Worm (Caenorhabditis elegans): Measurements from ENCODE around the gene F16B12.1.
A peak's percentile ranks its signal among the peaks of the same experiment; 100 is the strongest.

The F16B12.1 gene

DNA sequence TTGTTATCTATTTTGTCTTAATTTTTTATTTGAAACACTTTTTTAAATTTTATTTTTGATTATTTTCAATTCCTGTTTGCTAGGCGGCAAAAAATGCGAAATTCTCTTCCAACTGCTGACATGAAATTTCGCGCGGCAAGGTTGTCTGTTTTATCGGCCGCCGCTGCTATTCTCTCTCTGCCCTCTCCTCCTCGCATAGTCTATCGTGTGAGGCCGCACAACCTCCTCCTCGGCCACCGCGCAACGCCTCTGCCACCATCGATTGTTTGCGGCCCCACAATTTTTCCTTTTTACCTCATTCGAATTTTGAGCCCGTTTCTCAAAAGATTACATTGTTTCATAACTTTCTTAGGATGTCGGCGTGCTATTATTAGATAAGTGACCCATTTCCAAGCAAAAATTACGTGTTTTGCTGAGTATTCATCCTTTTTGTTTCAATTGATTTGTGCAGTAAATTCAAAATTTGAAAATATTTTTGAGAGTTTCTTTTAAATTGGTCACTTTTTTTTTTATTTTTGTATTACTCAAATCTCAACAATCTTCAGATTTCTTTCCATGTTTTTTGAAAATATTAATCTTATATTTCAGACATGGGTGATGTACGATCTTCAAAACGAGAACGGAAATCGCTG is 42.1 kb downstream of the F16B12.1 start, which contains the start of gene F28H6.4:
Gene F28H6.4, plus strand, starts transcription at position 582 of the 632 bp plus-strand sequence.
- TF ChIP-seq fkh-10 (GFP tag; optimal IDR thresholded peaks at IDR 0.05): no peak
- TF ChIP-seq F37D6.2 (tag; optimal IDR thresholded peaks at IDR 0.05): no peak
- TF ChIP-seq nhr-102 (tag; optimal IDR thresholded peaks at IDR 0.05): no peak
- TF ChIP-seq ceh-62 (tag; optimal IDR thresholded peaks at IDR 0.05): no peak
- no peak for TF ChIP-seq dmd-6 (GFP tag; IDR thresholded peaks at IDR 0.05)
- no peak for TF ChIP-seq sdz-12 (GFP tag; optimal IDR thresholded peaks at IDR 0.05)
- no peak for TF ChIP-seq zip-11 (GFP tag; IDR thresholded peaks at IDR 0.05)
- TF ChIP-seq nhr-42 (GFP tag; IDR thresholded peaks at IDR 0.05): no peak
- no peak for TF ChIP-seq egl-43 (GFP tag; IDR thresholded peaks at IDR 0.05)
- TF ChIP-seq zfp-3 (GFP tag; conservative IDR thresholded peaks at IDR 0.05): no peak
- no peak for TF ChIP-seq unc-62 (GFP tag; optimal IDR thresholded peaks at IDR 0.05 in 1 of 2)
- no peak for TF ChIP-seq unc-62 (tag; optimal IDR thresholded peaks at IDR 0.05)
- TF ChIP-seq nhr-6 (tag; optimal IDR thresholded peaks at IDR 0.05): peak; percentile 4
- no peak for TF ChIP-seq nhr-10 (tag; optimal IDR thresholded peaks at IDR 0.05)
- no peak for TF ChIP-seq lsy-2 (tag; optimal IDR thresholded peaks at IDR 0.05)
- TF ChIP-seq madf-5 (GFP tag; IDR thresholded peaks at IDR 0.05): no peak
- no peak for TF ChIP-seq nhr-48 (tag; optimal IDR thresholded peaks at IDR 0.05)
- TF ChIP-seq Y48G9A.11 (GFP tag; IDR thresholded peaks at IDR 0.05): no peak
- TF ChIP-seq tag-97 (GFP tag; IDR thresholded peaks at IDR 0.05): no peak
- TF ChIP-seq hif-1 (tag; optimal IDR thresholded peaks at IDR 0.05): no peak
- TF ChIP-seq F44E2.7 (GFP tag; IDR thresholded peaks at IDR 0.05): no peak
- TF ChIP-seq ceh-82 (tag; optimal IDR thresholded peaks at IDR 0.05): no peak
- TF ChIP-seq unc-130 (GFP tag; optimal IDR thresholded peaks at IDR 0.05): no peak
- no peak for TF ChIP-seq daf-16 (GFP tag; optimal IDR thresholded peaks at IDR 0.05)
- TF ChIP-seq daf-16 (tag; optimal IDR thresholded peaks at IDR 0.05): peak; percentile 16
- TF ChIP-seq attf-4 (tag; optimal IDR thresholded peaks at IDR 0.05): no peak
- TF ChIP-seq ZK546.5 (tag; optimal IDR thresholded peaks at IDR 0.05): no peak
- TF ChIP-seq php-3 (GFP tag; IDR thresholded peaks at IDR 0.05): no peak
- TF ChIP-seq Y105C5A.15 (GFP tag; IDR thresholded peaks at IDR 0.05): no peak
- TF ChIP-seq F26F4.8 (GFP tag; conservative IDR thresholded peaks at IDR 0.05): no peak
- no peak for TF ChIP-seq nhr-237 (tag; optimal IDR thresholded peaks at IDR 0.05)
- no peak for TF ChIP-seq tra-1 (GFP tag; IDR thresholded peaks at IDR 0.05)
- TF ChIP-seq aha-1 (tag): no peak
- no peak for TF ChIP-seq Y5F2A.4 (GFP tag; optimal IDR thresholded peaks at IDR 0.05)
- no peak for TF ChIP-seq lir-3 (tag; optimal IDR thresholded peaks at IDR 0.05)
- TF ChIP-seq D1046.2 (GFP tag; IDR thresholded peaks at IDR 0.05): no peak
- TF ChIP-seq hlh-11 (tag; optimal IDR thresholded peaks at IDR 0.05): peak; percentile 51
- no peak for TF ChIP-seq dmd-9 (GFP tag; IDR thresholded peaks at IDR 0.05)
- TF ChIP-seq ZK337.2 (GFP tag; IDR thresholded peaks at IDR 0.05): no peak
- TF ChIP-seq ceh-32 (tag; optimal IDR thresholded peaks at IDR 0.05; ENCODE audit: poor library complexity): no peak
- no peak for TF ChIP-seq F49E8.2 (tag; optimal IDR thresholded peaks at IDR 0.05; ENCODE audit: borderline replicate concordance)
- peak; percentile 29 for TF ChIP-seq hlh-30 (tag; optimal IDR thresholded peaks at IDR 0.05; ENCODE audit: insufficient read depth)
- TF ChIP-seq rbr-2 (tag; optimal IDR thresholded peaks at IDR 0.05): peak; percentile 4
- TF ChIP-seq skn-1 (tag; optimal IDR thresholded peaks at IDR 0.05): no peak
- TF ChIP-seq mes-2 (tag; optimal IDR thresholded peaks at IDR 0.05; ENCODE audit: poor library complexity, severe bottlenecking): peak; percentile 71
- no peak for TF ChIP-seq ztf-7 (tag; optimal IDR thresholded peaks at IDR 0.05)
- TF ChIP-seq lin-15B (tag; optimal IDR thresholded peaks at IDR 0.05): no peak
- TF ChIP-seq pqm-1 (tag; optimal IDR thresholded peaks at IDR 0.05): no peak
- TF ChIP-seq set-16 (GFP tag; IDR thresholded peaks at IDR 0.05): peak; percentile 46
- TF ChIP-seq unc-39 (tag; optimal IDR thresholded peaks at IDR 0.05): no peak
- TF ChIP-seq nhr-76 (tag; optimal IDR thresholded peaks at IDR 0.05): no peak
- no peak for TF ChIP-seq dpl-1 (GFP tag; optimal IDR thresholded peaks at IDR 0.05)
- TF ChIP-seq lin-38 (GFP tag; IDR thresholded peaks at IDR 0.05): no peak

All from whole organism, L4 larva.